Worm (Caenorhabditis elegans): ENCODE measurements around the gene F23B12.4.

- TF ChIP-seq efl-1 (GFP tag; optimal IDR thresholded peaks at IDR 0.05) = no peak
- no peak for TF ChIP-seq nfyb-1 (GFP tag; IDR thresholded peaks at IDR 0.05)
- no peak for TF ChIP-seq tlf-1 (GFP tag; optimal IDR thresholded peaks at IDR 0.05)
- no peak for TF ChIP-seq madf-3 (GFP tag; IDR thresholded peaks at IDR 0.05)
- TF ChIP-seq unc-130 (GFP tag; optimal IDR thresholded peaks at IDR 0.05) = no peak
- TF ChIP-seq D2030.7 (GFP tag; IDR thresholded peaks at IDR 0.05) = no peak
Observed at ce11 chrV:14439236-14439635, 1.7 kb upstream of the F23B12.4 start.

Measured in whole organism, young adult.